Worm (Caenorhabditis elegans) whole organism, late embryonic: ENCODE measurements around the gene ebax-1.

Experiments
- C08G9.2 ChIP-seq: sonication (generic microtip); optimal IDR thresholded peaks from 2 replicates; lab custom pipeline; 2016; ENCODE audit warnings: mild to moderate bottlenecking, missing genetic modification characterization, moderate library complexity, missing compliant biosample characterization
- K02D7.2 ChIP-seq: sonication (generic microtip); optimal IDR thresholded peaks from 2 replicates; lab custom pipeline; 2017; ENCODE audit warnings: mild to moderate bottlenecking, missing genetic modification characterization, missing compliant biosample characterization
- T23F11.4 ChIP-seq: fragments of 200-800 bp; sonication (Bioruptor generic); optimal IDR thresholded peaks from 2 replicates; lab custom pipeline; 2018; ENCODE audit warnings: mild to moderate bottlenecking, missing genetic modification characterization, missing compliant biosample characterization
- Y22D7AL.16 ChIP-seq: sonication (generic microtip); optimal IDR thresholded peaks from 2 replicates; lab custom pipeline; 2016; ENCODE audit warnings: missing genetic modification characterization, missing compliant biosample characterization
- ahr-1 ChIP-seq: sonication (generic microtip); optimal IDR thresholded peaks from 2 replicates; lab custom pipeline; 2016; ENCODE audit warnings: missing genetic modification characterization, missing compliant biosample characterization
- ceh-14 ChIP-seq: sonication (generic microtip); optimal IDR thresholded peaks from 2 replicates; lab custom pipeline; 2016; ENCODE audit warnings: missing genotype, missing genetic modification characterization, missing compliant biosample characterization
- ceh-19 ChIP-seq: fragments of 200-800 bp; sonication (Bioruptor generic); optimal IDR thresholded peaks from 2 replicates; lab custom pipeline; 2018; ENCODE audit warnings: mild to moderate bottlenecking, missing genetic modification characterization, missing compliant biosample characterization
- ceh-22 ChIP-seq: sonication (generic microtip); optimal IDR thresholded peaks from 2 replicates; lab custom pipeline; 2017; ENCODE audit warnings: missing biosample characterization, missing genetic modification characterization
- ceh-30 ChIP-seq: fragments of 150-350 bp; optimal IDR thresholded peaks from 2 replicates; lab custom pipeline; 2014; ENCODE audit warnings: missing biosample characterization, missing genetic modification characterization
- ceh-34 ChIP-seq: sonication (generic microtip); optimal IDR thresholded peaks from 2 replicates; lab custom pipeline; 2016; ENCODE audit warnings: mild to moderate bottlenecking, missing genetic modification characterization, missing compliant biosample characterization
- ceh-6 ChIP-seq: fragments of 200-800 bp; sonication (Bioruptor generic); optimal IDR thresholded peaks from 2 replicates; lab custom pipeline; 2018; ENCODE audit warnings: mild to moderate bottlenecking, missing genetic modification characterization, missing compliant biosample characterization
- che-1 ChIP-seq: sonication (generic microtip); optimal IDR thresholded peaks from 2 replicates; lab custom pipeline; 2016; ENCODE audit warnings: mild to moderate bottlenecking, missing genetic modification characterization, missing compliant biosample characterization
- dmd-4 ChIP-seq: sonication (generic microtip); optimal IDR thresholded peaks from 2 replicates; lab custom pipeline; 2016; ENCODE audit warnings: borderline replicate concordance, missing genetic modification characterization, missing compliant biosample characterization
- dve-1 ChIP-seq: sonication (generic microtip); optimal IDR thresholded peaks from 2 replicates; lab custom pipeline; 2017; ENCODE audit warnings: antibody characterized with exemption, mild to moderate bottlenecking, missing genetic modification characterization, missing compliant biosample characterization
- elt-4 ChIP-seq: sonication (generic microtip); optimal IDR thresholded peaks from 2 replicates; lab custom pipeline; 2016; ENCODE audit warnings: missing genetic modification characterization, missing compliant biosample characterization
- ets-4 ChIP-seq: sonication (generic microtip); optimal IDR thresholded peaks from 2 replicates; lab custom pipeline; 2016; ENCODE audit warnings: missing genetic modification characterization, missing compliant biosample characterization
- fkh-10 ChIP-seq: fragments of 150-350 bp; optimal IDR thresholded peaks from 2 replicates; lab custom pipeline; 2014; ENCODE audit warnings: missing biosample characterization, missing genetic modification reagents, missing genetic modification characterization
- gmeb-2 ChIP-seq: sonication (generic microtip); optimal IDR thresholded peaks from 2 replicates; lab custom pipeline; 2016; ENCODE audit warnings: missing genetic modification characterization, inconsistent platforms, missing compliant biosample characterization
- hlh-13 ChIP-seq: fragments of 200-800 bp; sonication (Bioruptor generic); optimal IDR thresholded peaks from 2 replicates; lab custom pipeline; 2018; ENCODE audit warnings: mild to moderate bottlenecking, missing genetic modification characterization, missing compliant biosample characterization
- hlh-30 ChIP-seq: sonication (generic microtip); optimal IDR thresholded peaks from 2 replicates; lab custom pipeline; 2017; ENCODE audit warnings: antibody characterized with exemption, missing genetic modification characterization, missing compliant biosample characterization; ENCODE audit not compliant: insufficient read depth
- hlh-8 ChIP-seq: sonication (generic microtip); optimal IDR thresholded peaks from 2 replicates; lab custom pipeline; 2016; ENCODE audit warnings: missing genotype, missing genetic modification characterization, missing compliant biosample characterization
- lin-11 ChIP-seq: fragments of 200-800 bp; sonication (Bioruptor generic); optimal IDR thresholded peaks from 2 replicates; lab custom pipeline; 2018; ENCODE audit warnings: mild to moderate bottlenecking, missing genetic modification characterization, missing compliant biosample characterization
- madf-2 ChIP-seq: sonication (generic microtip); optimal IDR thresholded peaks from 2 replicates; lab custom pipeline; 2017; ENCODE audit warnings: missing genetic modification characterization, missing compliant biosample characterization
- mec-3 ChIP-seq: sonication (generic microtip); optimal IDR thresholded peaks from 2 replicates; lab custom pipeline; 2016; ENCODE audit warnings: borderline replicate concordance, missing genetic modification characterization, missing compliant biosample characterization
- nfya-1 ChIP-seq: sonication (generic microtip); optimal IDR thresholded peaks from 2 replicates; lab custom pipeline; 2017; ENCODE audit warnings: missing genetic modification characterization, mild to moderate bottlenecking, missing compliant biosample characterization, antibody characterized with exemption, moderate library complexity
- nhr-232 ChIP-seq: sonication (generic microtip); optimal IDR thresholded peaks from 2 replicates; lab custom pipeline; 2016; ENCODE audit warnings: missing genetic modification characterization, missing compliant biosample characterization
- npax-4 ChIP-seq: sonication (generic microtip); optimal IDR thresholded peaks from 2 replicates; lab custom pipeline; 2016; ENCODE audit warnings: missing genetic modification characterization, missing compliant biosample characterization
- pax-1 ChIP-seq: fragments of 150-350 bp; optimal IDR thresholded peaks from 2 replicates; lab custom pipeline; 2014; ENCODE audit warnings: missing biosample characterization, missing genetic modification characterization
- pha-2 ChIP-seq: sonication (generic microtip); optimal IDR thresholded peaks from 2 replicates; lab custom pipeline; 2017; ENCODE audit warnings: mild to moderate bottlenecking, missing genetic modification characterization, missing compliant biosample characterization
- pqm-1 ChIP-seq: sonication (generic microtip); optimal IDR thresholded peaks from 2 replicates; lab custom pipeline; 2016; ENCODE audit warnings: missing genetic modification characterization, missing compliant biosample characterization
- pros-1 ChIP-seq: fragments of 150-350 bp; optimal IDR thresholded peaks from 2 replicates; lab custom pipeline; 2014; ENCODE audit warnings: missing biosample characterization, missing genetic modification reagents, missing genetic modification characterization
- rnt-1 ChIP-seq: sonication (generic microtip); optimal IDR thresholded peaks from 2 replicates; lab custom pipeline; 2016; ENCODE audit warnings: missing genetic modification characterization, missing compliant biosample characterization
- sdc-2 ChIP-seq: sonication (generic microtip); optimal IDR thresholded peaks from 2 replicates; lab custom pipeline; 2016; ENCODE audit warnings: missing genotype, missing genetic modification characterization, missing compliant biosample characterization
- sox-4 ChIP-seq: sonication (generic microtip); optimal IDR thresholded peaks from 2 replicates; lab custom pipeline; 2017; ENCODE audit warnings: mild to moderate bottlenecking, missing genetic modification characterization, inconsistent platforms, missing compliant biosample characterization
- syd-9 ChIP-seq: sonication (generic microtip); optimal IDR thresholded peaks from 2 replicates; lab custom pipeline; 2016; ENCODE audit warnings: mild to moderate bottlenecking, missing genetic modification characterization, moderate library complexity, missing compliant biosample characterization
- tbx-2 ChIP-seq: sonication (generic microtip); optimal IDR thresholded peaks from 2 replicates; lab custom pipeline; 2016; ENCODE audit warnings: missing genetic modification characterization, missing compliant biosample characterization
- tbx-7 ChIP-seq: sonication (generic microtip); optimal IDR thresholded peaks from 2 replicates; lab custom pipeline; 2016; ENCODE audit warnings: missing genotype, missing genetic modification characterization, missing compliant biosample characterization
- unc-3 ChIP-seq, 2 experiments: fragments of 200-800 bp in 1 of 2; sonication (Bioruptor generic) in 1 of 2; sonication (generic microtip) in 1 of 2; conservative IDR thresholded peaks in 1 of 2; optimal IDR thresholded peaks in 1 of 2; 2 replicates each; pipeline versions ENCODE4 v1.3.6 to Lab custom; 2016 to 2022; ENCODE audit warnings: missing compliant biosample characterization in 2 of 2, missing genetic modification characterization in 2 of 2, missing genetic modification reagents in 1 of 2
- unc-55 ChIP-seq: sonication (generic microtip); optimal IDR thresholded peaks from 2 replicates; lab custom pipeline; 2017; ENCODE audit warnings: missing biosample characterization, missing genetic modification reagents, missing genetic modification characterization
- zip-5 ChIP-seq: sonication (generic microtip); optimal IDR thresholded peaks from 2 replicates; lab custom pipeline; 2016; ENCODE audit warnings: missing genetic modification characterization, missing compliant biosample characterization

Gene ebax-1

DNA sequence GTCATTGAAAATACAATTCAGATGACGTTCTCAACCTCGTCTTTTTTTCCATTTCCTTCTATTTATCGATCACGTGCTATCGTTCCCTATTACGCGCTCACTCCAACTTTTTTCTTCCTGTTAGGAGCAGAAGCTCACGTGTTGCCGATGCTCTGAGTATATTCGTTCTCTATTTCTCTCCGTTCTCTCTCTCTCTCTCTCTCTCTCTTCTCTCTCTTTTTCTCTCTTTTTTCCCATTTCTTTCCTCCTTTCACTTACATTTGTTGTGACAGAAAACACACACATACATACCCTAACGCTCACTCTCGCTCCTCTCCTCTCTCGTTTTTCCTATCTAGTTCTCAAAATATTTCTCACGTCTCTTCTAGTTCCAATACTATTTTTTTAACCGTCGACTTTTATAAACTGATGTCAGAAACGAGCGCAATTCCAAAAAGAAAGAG, 34.4 kb upstream of the ebax-1 start (continued):
- no peak for TF ChIP-seq K02D7.2 (tag; lab: Kevin White, UChicago)
- no peak for TF ChIP-seq T23F11.4 (GFP tag; lab: Kevin White, UChicago)
- TF ChIP-seq gmeb-2 (tag; lab: Kevin White, UChicago), result no peak
- TF ChIP-seq sox-4 (tag; lab: Kevin White, UChicago), result no peak
- TF ChIP-seq ahr-1 (tag; lab: Kevin White, UChicago), result no peak
- no peak for TF ChIP-seq ceh-6 (GFP tag; lab: Kevin White, UChicago)
- TF ChIP-seq lin-11 (tag; lab: Kevin White, UChicago), result no peak
- TF ChIP-seq dve-1 (tag; lab: Kevin White, UChicago), result no peak
- TF ChIP-seq C08G9.2 (tag; lab: Kevin White, UChicago), result peak; percentile 44
- TF ChIP-seq pqm-1 (tag; lab: Kevin White, UChicago), result peak; percentile 25
- no peak for TF ChIP-seq che-1 (tag; lab: Kevin White, UChicago)
- TF ChIP-seq sdc-2 (tag; lab: Kevin White, UChicago), result no peak
- TF ChIP-seq ceh-34 (tag; lab: Kevin White, UChicago), result peak; percentile 2
- TF ChIP-seq Y22D7AL.16 (tag; lab: Kevin White, UChicago), result no peak
- TF ChIP-seq ceh-30, result no peak
- TF ChIP-seq tbx-7, result no peak
- TF ChIP-seq nfya-1 (tag; lab: Kevin White, UChicago), result peak; percentile 64
- TF ChIP-seq fkh-10 (GFP tag; lab: Kevin White, UChicago), result no peak
- TF ChIP-seq unc-55 (GFP tag; lab: Kevin White, UChicago), result peak; percentile 77
- TF ChIP-seq pax-1 (tag; lab: Kevin White, UChicago), result no peak
- TF ChIP-seq ceh-14 (tag; lab: Kevin White, UChicago), result no peak
- TF ChIP-seq rnt-1, result no peak
- TF ChIP-seq nhr-232 (tag; lab: Kevin White, UChicago), result no peak
- no peak for TF ChIP-seq mec-3 (tag; lab: Kevin White, UChicago)
- no peak for TF ChIP-seq pha-2 (tag; lab: Kevin White, UChicago)

- no peak for TF ChIP-seq hlh-30
- no peak for TF ChIP-seq elt-4 (tag; lab: Kevin White, UChicago)
- TF ChIP-seq hlh-13 (GFP tag; lab: Kevin White, UChicago), result no peak
- no peak for TF ChIP-seq ceh-34 (tag; lab: Kevin White, UChicago)
- TF ChIP-seq ets-4 (tag; lab: Kevin White, UChicago), result no peak
- no peak for TF ChIP-seq madf-2
- TF ChIP-seq hlh-8, result no peak
- TF ChIP-seq ceh-22, result no peak
- no peak for TF ChIP-seq C08G9.2 (tag; lab: Kevin White, UChicago)
- no peak for TF ChIP-seq syd-9 (tag; lab: Kevin White, UChicago)
- no peak for TF ChIP-seq dmd-4 (tag; lab: Kevin White, UChicago)
- TF ChIP-seq pqm-1 (tag; lab: Kevin White, UChicago), result no peak
- no peak for TF ChIP-seq ceh-19 (GFP tag; lab: Kevin White, UChicago)
- no peak for TF ChIP-seq zip-5
- TF ChIP-seq unc-3 (GFP tag; conservative IDR thresholded peaks at IDR 0.05; lab: Robert Waterston, UW), result no peak
- TF ChIP-seq unc-3 (tag; optimal IDR thresholded peaks at IDR 0.05; lab: Kevin White, UChicago), result no peak
- TF ChIP-seq tbx-2, result no peak
- TF ChIP-seq npax-4, result no peak
- no peak for TF ChIP-seq pros-1 (tag; lab: Kevin White, UChicago)
Measured at ce11 chrIV:10252886-10253639, 33.7 kb upstream of the ebax-1 start.
